Worm (Caenorhabditis elegans): Measurements from ENCODE around the gene nhr-97.
A peak's percentile ranks its signal among the peaks of the same experiment; 100 is the strongest.

nhr-97 gene

DNA sequence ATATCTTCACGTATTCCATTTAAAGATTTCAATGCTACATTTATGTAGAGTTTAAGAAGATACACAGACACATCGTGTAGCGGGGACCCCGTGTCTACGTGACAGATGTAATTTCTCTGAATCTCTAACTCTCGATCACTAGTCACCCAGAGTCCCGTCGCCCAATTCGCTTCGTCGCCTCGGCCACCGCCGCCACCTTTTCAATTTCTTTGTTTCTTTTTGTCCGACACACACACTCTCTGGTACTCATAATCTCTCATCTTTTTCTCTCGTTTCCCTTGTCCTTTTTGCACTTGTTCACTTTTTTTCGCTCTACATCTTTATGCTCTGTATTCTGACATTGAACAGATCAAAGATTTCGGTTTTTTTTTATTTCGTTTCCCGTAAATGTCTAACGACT, 39.0 kb upstream of the nhr-97 start:
- peak; percentile 78 for TF ChIP-seq tra-1 (GFP tag; IDR thresholded peaks at IDR 0.05)
- no peak for TF ChIP-seq F49E8.2 (tag; optimal IDR thresholded peaks at IDR 0.05; ENCODE audit: borderline replicate concordance)
- TF ChIP-seq ama-1 (optimal IDR thresholded peaks at IDR 0.05): no peak
- no peak for TF ChIP-seq zip-11 (GFP tag; IDR thresholded peaks at IDR 0.05)
- no peak for TF ChIP-seq zfp-2 (tag; optimal IDR thresholded peaks at IDR 0.05)
- no peak for TF ChIP-seq F37D6.2 (tag; optimal IDR thresholded peaks at IDR 0.05)
- no peak for TF ChIP-seq daf-19 (GFP tag; conservative IDR thresholded peaks at IDR 0.05)
- TF ChIP-seq zip-2 (tag; optimal IDR thresholded peaks at IDR 0.05): no peak
- peak; percentile 70 to 79 for TF ChIP-seq lsy-2 (tag; optimal IDR thresholded peaks at IDR 0.05)
- no peak for TF ChIP-seq Y48G9A.11 (GFP tag; IDR thresholded peaks at IDR 0.05)
- TF ChIP-seq mdt-29 (GFP tag; IDR thresholded peaks at IDR 0.05): no peak
- TF ChIP-seq zfp-3 (GFP tag; conservative IDR thresholded peaks at IDR 0.05): 0 out of 2 replicates have a peak, but pooled peaks have one; percentile 36
- peak; percentile 65 for TF ChIP-seq rbr-2 (tag; optimal IDR thresholded peaks at IDR 0.05)
- TF ChIP-seq nhr-76 (tag; optimal IDR thresholded peaks at IDR 0.05): no peak
- peak; percentile 64 for TF ChIP-seq cey-2 (tag; optimal IDR thresholded peaks at IDR 0.05; ENCODE audit: borderline replicate concordance, insufficient read depth)
- no peak for TF ChIP-seq lir-3 (tag; optimal IDR thresholded peaks at IDR 0.05)
- no peak for TF ChIP-seq snpc-1.2 (GFP tag; IDR thresholded peaks at IDR 0.05)
- no peak for TF ChIP-seq mes-2 (tag; optimal IDR thresholded peaks at IDR 0.05; ENCODE audit: poor library complexity, severe bottlenecking)
- TF ChIP-seq dmd-6 (GFP tag; IDR thresholded peaks at IDR 0.05): peak; percentile 93
- peak; percentile 94 for TF ChIP-seq nhr-28 (tag; optimal IDR thresholded peaks at IDR 0.05)
- TF ChIP-seq daf-12 (tag; optimal IDR thresholded peaks at IDR 0.05): no peak
- peak; percentile 61 for TF ChIP-seq ctbp-1 (GFP tag; IDR thresholded peaks at IDR 0.05)
- no peak for TF ChIP-seq F10B5.3 (tag; optimal IDR thresholded peaks at IDR 0.05)
- TF ChIP-seq ceh-82 (tag; optimal IDR thresholded peaks at IDR 0.05): no peak
- peak; percentile 65 for TF ChIP-seq nhr-25 (tag; optimal IDR thresholded peaks at IDR 0.05; ENCODE audit: borderline replicate concordance, insufficient read depth)
- TF ChIP-seq Y5F2A.4 (GFP tag; optimal IDR thresholded peaks at IDR 0.05): no peak
- peak; percentile 87 for TF ChIP-seq dve-1 (tag; optimal IDR thresholded peaks at IDR 0.05; ENCODE audit: insufficient read depth)
- no peak for TF ChIP-seq set-16 (GFP tag; IDR thresholded peaks at IDR 0.05)
- no peak for TF ChIP-seq nhr-111 (GFP tag; optimal IDR thresholded peaks at IDR 0.05)
- no peak for TF ChIP-seq dmd-8 (GFP tag; IDR thresholded peaks at IDR 0.05)
- TF ChIP-seq aha-1 (tag): peak; percentile 100
- TF ChIP-seq R02D3.7 (tag; optimal IDR thresholded peaks at IDR 0.05): no peak
- TF ChIP-seq nhr-77 (tag; optimal IDR thresholded peaks at IDR 0.05): peak; percentile 31
- no peak for TF ChIP-seq nhr-41 (GFP tag; IDR thresholded peaks at IDR 0.05)
- TF ChIP-seq saeg-2 (GFP tag; IDR thresholded peaks at IDR 0.05): 0 out of 2 replicates have a peak, but pooled peaks have one; percentile 31
- no peak for TF ChIP-seq ces-1 (GFP tag; optimal IDR thresholded peaks at IDR 0.05)
- TF ChIP-seq lim-7 (GFP tag; IDR thresholded peaks at IDR 0.05): no peak
- TF ChIP-seq lin-1 (GFP tag; IDR thresholded peaks at IDR 0.05): peak; percentile 67
- TF ChIP-seq T26A8.4 (GFP tag; IDR thresholded peaks at IDR 0.05): no peak
- TF ChIP-seq T20F7.1 (GFP tag; optimal IDR thresholded peaks at IDR 0.05): no peak
- 0 out of 2 replicates have a peak, but pooled peaks have one; percentile 12 for TF ChIP-seq arid-1 (GFP tag; conservative IDR thresholded peaks at IDR 0.05)
- no peak for TF ChIP-seq nhr-42 (GFP tag; IDR thresholded peaks at IDR 0.05)
- no peak for TF ChIP-seq spr-1 (tag; optimal IDR thresholded peaks at IDR 0.05)
- TF ChIP-seq F26F4.8 (GFP tag; conservative IDR thresholded peaks at IDR 0.05): no peak
- TF ChIP-seq madf-9 (GFP tag; conservative IDR thresholded peaks at IDR 0.05): peak; percentile 37
- TF ChIP-seq lin-38 (GFP tag; IDR thresholded peaks at IDR 0.05): no peak
- TF ChIP-seq hif-1 (tag; optimal IDR thresholded peaks at IDR 0.05): peak; percentile 84 to 99
- TF ChIP-seq Y75B8A.6 (GFP tag; IDR thresholded peaks at IDR 0.05): no peak
- TF ChIP-seq unc-39 (tag; optimal IDR thresholded peaks at IDR 0.05): no peak
- TF ChIP-seq hlh-30 (tag; optimal IDR thresholded peaks at IDR 0.05; ENCODE audit: insufficient read depth): peak; percentile 62
- no peak for TF ChIP-seq ceh-28 (tag; optimal IDR thresholded peaks at IDR 0.05)
